Worm (Caenorhabditis elegans) whole organism, midembryonic: ENCODE results near the gene C44B7.11.

Source experiments
- T22C8.4 ChIP-seq: fragments of 200-800 bp; sonication (Bioruptor generic); IDR thresholded peaks from 2 replicates; pipeline ENCODE4 v1.3.6; 2022; ENCODE audit warnings: missing genetic modification characterization, missing compliant biosample characterization
- cog-1 ChIP-seq: sonication (generic microtip); optimal IDR thresholded peaks from 2 replicates; lab custom pipeline; 2016; ENCODE audit warnings: missing genetic modification characterization, missing compliant biosample characterization
- med-1 ChIP-seq: sonication (generic microtip); optimal IDR thresholded peaks from 2 replicates; lab custom pipeline; 2017; ENCODE audit warnings: missing genetic modification characterization, mild to moderate bottlenecking, missing compliant biosample characterization, antibody characterized with exemption, missing genetic modification reagents; ENCODE audit not compliant: insufficient read depth
- ztf-23 ChIP-seq: fragments of 200-800 bp; sonication (Bioruptor generic); IDR thresholded peaks from 2 replicates; pipeline ENCODE4 v1.3.6; 2022; ENCODE audit warnings: missing genetic modification reagents, missing genetic modification characterization, missing compliant biosample characterization

- TF ChIP-seq T22C8.4 (GFP tag; lab: Robert Waterston, UW): no peak
- no peak for TF ChIP-seq cog-1
- TF ChIP-seq ztf-23 (GFP tag; lab: Robert Waterston, UW): no peak
- no peak for TF ChIP-seq med-1 (GFP tag; lab: Kevin White, UChicago)
Measured at ce11 chrII:6897507-6897906, at the start of gene C44B7.11.
